Fruit fly (Drosophila melanogaster): ENCODE data around the gene CG5039.

Gene CG5039

DNA sequence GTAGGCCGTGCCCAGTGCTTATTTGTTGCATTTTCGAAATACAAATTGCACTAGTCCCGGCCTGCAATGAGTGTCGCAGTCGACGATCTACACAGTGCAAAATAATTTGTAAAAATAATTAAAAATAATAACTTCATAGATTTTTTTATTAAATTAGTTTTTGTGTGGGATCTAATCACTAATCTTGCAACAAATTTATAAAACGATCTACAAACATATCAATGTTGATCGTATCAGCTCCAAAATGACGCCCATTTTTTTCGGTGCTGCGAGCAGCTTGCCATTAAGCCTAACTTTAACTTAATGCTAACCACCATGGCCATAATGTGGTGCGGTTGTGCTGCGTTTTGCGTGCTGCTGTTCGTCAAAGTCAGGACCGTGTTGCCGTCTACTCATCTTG lies 27.1 kb upstream of the CG5039 start (continued):
- TF ChIP-seq CG18599 (GFP tag; optimal IDR thresholded peaks at IDR 0.05) = peak; percentile 5
- TF ChIP-seq Med (GFP tag) = no peak
- TF ChIP-seq org-1 (GFP tag; optimal IDR thresholded peaks at IDR 0.05) = no peak
- peak; percentile 24 for TF ChIP-seq phol (tag; optimal IDR thresholded peaks at IDR 0.05)
- peak; percentile 14 for TF ChIP-seq CG7839 (tag; optimal IDR thresholded peaks at IDR 0.05)
- TF ChIP-seq twi (tag; optimal IDR thresholded peaks at IDR 0.05) = no peak
- peak in 1 of 2 experiments; percentile 28 for TF ChIP-seq Hr51 (GFP tag; optimal IDR thresholded peaks at IDR 0.05)
- TF ChIP-seq rib (GFP tag; IDR thresholded peaks at IDR 0.05) = no peak
- TF ChIP-seq Mes4 (GFP tag; optimal IDR thresholded peaks at IDR 0.05) = no peak
- TF ChIP-seq crc (GFP tag; optimal IDR thresholded peaks at IDR 0.05) = no peak
- TF ChIP-seq CG34224 (GFP tag; IDR thresholded peaks at IDR 0.05; ENCODE audit: partially characterized antibody) = no peak
- 0 out of 2 replicates have a peak, but pooled peaks have one; percentile 21 for TF ChIP-seq CG31224 (GFP tag; IDR thresholded peaks at IDR 0.05)
- peak; percentile 22 for TF ChIP-seq CG18262 (tag; optimal IDR thresholded peaks at IDR 0.05)
- TF ChIP-seq CG10979 (tag; optimal IDR thresholded peaks at IDR 0.05) = peak; percentile 33
- 0 out of 2 replicates have a peak, but pooled peaks have one; percentile 16 for TF ChIP-seq CG14441 (GFP tag; IDR thresholded peaks at IDR 0.05)
- TF ChIP-seq CG10431 (GFP tag; optimal IDR thresholded peaks at IDR 0.05) = no peak
- peak; percentile 41; the same call in 2 of the 3 replicates for TF ChIP-seq dysf (GFP tag; IDR thresholded peaks at IDR 0.05)
- no peak for TF ChIP-seq usp (GFP tag; optimal IDR thresholded peaks at IDR 0.05)
- TF ChIP-seq PHDP (tag; optimal IDR thresholded peaks at IDR 0.05) = peak; percentile 27
- peak; percentile 32 for TF ChIP-seq lab (GFP tag; optimal IDR thresholded peaks at IDR 0.05)
- no peak for TF ChIP-seq CG30020 (tag; optimal IDR thresholded peaks at IDR 0.05)
- TF ChIP-seq sens-2 (GFP tag; IDR thresholded peaks at IDR 0.05) = 0 out of 2 replicates have a peak, but pooled peaks have one; percentile 28
- TF ChIP-seq CG4424 (GFP tag; optimal IDR thresholded peaks at IDR 0.05) = peak; percentile 23
- peak; percentile 22 for TF ChIP-seq lbe (GFP tag; optimal IDR thresholded peaks at IDR 0.05)
- TF ChIP-seq CG3281 (GFP tag; optimal IDR thresholded peaks at IDR 0.05) = no peak
- TF ChIP-seq grau (tag; optimal IDR thresholded peaks at IDR 0.05) = peak; percentile 16
- peak; percentile 9 for TF ChIP-seq CG2678 (tag; optimal IDR thresholded peaks at IDR 0.05)
- TF ChIP-seq prd (optimal IDR thresholded peaks at IDR 0.05) = no peak
- TF ChIP-seq prd (GFP tag; IDR thresholded peaks at IDR 0.05) = peak; percentile 33; the same call in 2 of the 3 replicates
- TF ChIP-seq ci (GFP tag; IDR thresholded peaks at IDR 0.05) = 0 out of 3 replicates have a peak, but pooled peaks have one; percentile 45
- 0 out of 2 replicates have a peak, but pooled peaks have one; percentile 12 for TF ChIP-seq sob (GFP tag; IDR thresholded peaks at IDR 0.05)
- TF ChIP-seq Xrp1 (GFP tag; IDR thresholded peaks at IDR 0.05) = peak; percentile 53; the same call in 1 of the 2 replicates
- peak; percentile 40; the same call in 1 of the 2 replicates for TF ChIP-seq HLH3B (GFP tag; IDR thresholded peaks at IDR 0.05)
- TF ChIP-seq Lpt (GFP tag; optimal IDR thresholded peaks at IDR 0.05) = no peak
- TF ChIP-seq az2 (GFP tag; optimal IDR thresholded peaks at IDR 0.05) = peak; percentile 25
- 0 out of 2 replicates have a peak, but pooled peaks have one; percentile 5 for TF ChIP-seq stc (GFP tag; IDR thresholded peaks at IDR 0.05)
- TF ChIP-seq CG17385 (GFP tag; optimal IDR thresholded peaks at IDR 0.05) = peak; percentile 10
- TF ChIP-seq CG2889 (GFP tag; IDR thresholded peaks at IDR 0.05) = no peak
- 0 out of 3 replicates have a peak, but pooled peaks have one; percentile 36 for TF ChIP-seq C15 (GFP tag; IDR thresholded peaks at IDR 0.05)
- TF ChIP-seq CG10366 (GFP tag; IDR thresholded peaks at IDR 0.05) = peak; percentile 28; the same call in 1 of the 2 replicates
- peak; percentile 7 for TF ChIP-seq Fer3 (tag; optimal IDR thresholded peaks at IDR 0.05)
- peak; percentile 38 for TF ChIP-seq CG17359 (tag; optimal IDR thresholded peaks at IDR 0.05)
- TF ChIP-seq Drgx (GFP tag; IDR thresholded peaks at IDR 0.05) = peak; percentile 59
- TF ChIP-seq Xbp1 (GFP tag; optimal IDR thresholded peaks at IDR 0.05) = peak; percentile 2
- TF ChIP-seq vvl (GFP tag; IDR thresholded peaks at IDR 0.05) = 0 out of 2 replicates have a peak, but pooled peaks have one; percentile 10
- 0 out of 2 replicates have a peak, but pooled peaks have one; percentile 25 for TF ChIP-seq CG14014 (GFP tag; IDR thresholded peaks at IDR 0.05)
- TF ChIP-seq slbo (GFP tag; IDR thresholded peaks at IDR 0.05) = peak; percentile 28; the same call in 1 of the 2 replicates

All from whole organism, embryonic.